Worm (Caenorhabditis elegans) whole organism, L4 larva: ENCODE results near the gene ceh-89.

Experiments used
- D1046.2 ChIP-seq: fragments of 200-800 bp; sonication (Bioruptor generic); IDR thresholded peaks from 2 replicates; pipeline ENCODE4 v1.3.6; 2022; ENCODE audit warnings: missing genetic modification characterization, missing compliant biosample characterization
- F37D6.2 ChIP-seq: sonication (generic microtip); optimal IDR thresholded peaks from 2 replicates; lab custom pipeline; 2016; ENCODE audit warnings: mild to moderate bottlenecking, missing genetic modification characterization, missing compliant biosample characterization
- F44E2.7 ChIP-seq: fragments of 200-800 bp; sonication (Bioruptor generic); IDR thresholded peaks from 2 replicates; pipeline ENCODE4 v2.1.2; 2022; ENCODE audit warnings: missing genetic modification characterization, missing compliant biosample characterization
- R02D3.7 ChIP-seq: fragments of 150-350 bp; sonication (generic microtip); optimal IDR thresholded peaks from 3 replicates; lab custom pipeline; 2014; ENCODE audit warnings: missing biosample characterization, missing genetic modification characterization
- Y48G9A.11 ChIP-seq: fragments of 200-800 bp; sonication (Bioruptor generic); IDR thresholded peaks from 2 replicates; pipeline ENCODE4 v1.3.6; 2022; ENCODE audit warnings: missing genetic modification reagents, missing genetic modification characterization, missing compliant biosample characterization
- ZK546.5 ChIP-seq, 2 experiments: sonication (generic microtip); optimal IDR thresholded peaks; 2 replicates each; lab custom pipeline; 2017; ENCODE audit warnings: missing biosample characterization in 2 of 2, missing genetic modification characterization in 2 of 2
- ama-1 ChIP-seq: fragments of 150-350 bp; optimal IDR thresholded peaks from 2 replicates; lab custom pipeline; 2014; ENCODE audit warnings: inconsistent platforms, mixed read lengths
- arid-1 ChIP-seq: fragments of 200-800 bp; sonication (Bioruptor generic); conservative IDR thresholded peaks from 2 replicates; pipeline ENCODE4 v1.3.6; 2022; ENCODE audit warnings: missing genetic modification reagents, missing genetic modification characterization, missing compliant biosample characterization
- attf-4 ChIP-seq: sonication (generic microtip); optimal IDR thresholded peaks from 3 replicates; lab custom pipeline; 2017; ENCODE audit warnings: missing biosample characterization, missing genetic modification characterization
- ceh-20 ChIP-seq: fragments of 200-800 bp; sonication (Bioruptor generic); IDR thresholded peaks from 2 replicates; pipeline ENCODE4 v1.3.6; 2022; ENCODE audit warnings: missing genetic modification reagents, missing genetic modification characterization, missing compliant biosample characterization
- ceh-62 ChIP-seq: sonication (generic microtip); optimal IDR thresholded peaks from 2 replicates; lab custom pipeline; 2017; ENCODE audit warnings: missing biosample characterization, missing genetic modification characterization
- ctbp-1 ChIP-seq: fragments of 200-800 bp; sonication (Bioruptor generic); IDR thresholded peaks from 2 replicates; pipeline ENCODE4 v1.3.6; 2022; ENCODE audit warnings: missing genetic modification reagents, missing genetic modification characterization, missing compliant biosample characterization
- daf-12 ChIP-seq: fragments of 150-350 bp; optimal IDR thresholded peaks from 2 replicates; lab custom pipeline; 2014; ENCODE audit warnings: missing biosample characterization, missing genetic modification reagents, missing genetic modification characterization
- daf-8 ChIP-seq: fragments of 200-800 bp; sonication (Bioruptor generic); IDR thresholded peaks from 2 replicates; pipeline ENCODE4 v1.3.6; 2022; ENCODE audit warnings: missing genetic modification characterization, missing compliant biosample characterization
- dmd-6 ChIP-seq: fragments of 200-800 bp; sonication (Bioruptor generic); IDR thresholded peaks from 2 replicates; pipeline ENCODE4 v1.3.6; 2022; ENCODE audit warnings: missing genetic modification reagents, missing genetic modification characterization, missing compliant biosample characterization
- dpl-1 ChIP-seq: fragments of 150-350 bp; optimal IDR thresholded peaks from 2 replicates; lab custom pipeline; 2014; ENCODE audit warnings: missing biosample characterization, missing genetic modification reagents, missing genetic modification characterization
- duxl-1 ChIP-seq: sonication (generic microtip); optimal IDR thresholded peaks from 2 replicates; lab custom pipeline; 2016; ENCODE audit warnings: mild to moderate bottlenecking, missing genetic modification characterization, moderate library complexity, missing compliant biosample characterization; ENCODE audit not compliant: poor library complexity
- dve-1 ChIP-seq: sonication (generic microtip); optimal IDR thresholded peaks from 2 replicates; lab custom pipeline; 2017; ENCODE audit warnings: antibody characterized with exemption, mild to moderate bottlenecking, missing genetic modification characterization, missing compliant biosample characterization; ENCODE audit not compliant: insufficient read depth
- egl-43 ChIP-seq: fragments of 200-800 bp; sonication (Bioruptor generic); IDR thresholded peaks from 2 replicates; pipeline ENCODE4 v1.3.6; 2022; ENCODE audit warnings: missing genetic modification reagents, missing genetic modification characterization, missing compliant biosample characterization
- fkh-10 ChIP-seq: fragments of 150-350 bp; optimal IDR thresholded peaks from 2 replicates; lab custom pipeline; 2014; ENCODE audit warnings: missing biosample characterization, missing genetic modification reagents, missing genetic modification characterization
- fos-1 ChIP-seq: fragments of 150-350 bp; optimal IDR thresholded peaks from 2 replicates; lab custom pipeline; 2014; ENCODE audit warnings: missing biosample characterization, missing genetic modification characterization
- hlh-30 ChIP-seq: sonication (generic microtip); optimal IDR thresholded peaks from 2 replicates; lab custom pipeline; 2017; ENCODE audit warnings: antibody characterized with exemption, mild to moderate bottlenecking, missing genetic modification characterization, missing compliant biosample characterization; ENCODE audit not compliant: insufficient read depth
- lin-15B ChIP-seq: fragments of 150-350 bp; sonication (generic microtip); optimal IDR thresholded peaks from 3 replicates; lab custom pipeline; 2014; ENCODE audit warnings: missing biosample characterization, missing genetic modification characterization
- lin-38 ChIP-seq: fragments of 200-800 bp; sonication (Bioruptor generic); IDR thresholded peaks from 2 replicates; pipeline ENCODE4 v1.3.6; 2022; ENCODE audit warnings: missing genetic modification reagents, missing genetic modification characterization, missing compliant biosample characterization
- lin-39 ChIP-seq: fragments of 150-350 bp; optimal IDR thresholded peaks from 2 replicates; lab custom pipeline; 2014; ENCODE audit warnings: missing biosample characterization, missing genetic modification reagents, missing genetic modification characterization
- lir-3 ChIP-seq: sonication (generic microtip); optimal IDR thresholded peaks from 2 replicates; lab custom pipeline; 2016; ENCODE audit warnings: mild to moderate bottlenecking, missing genetic modification characterization, missing compliant biosample characterization
- lsy-2 ChIP-seq, 2 experiments: fragments of 150-350 bp in 1 of 2; sonication (generic microtip) in 1 of 2; optimal IDR thresholded peaks; 2 replicates each; lab custom pipeline; 2014 to 2017; ENCODE audit warnings: missing biosample characterization in 2 of 2, missing genetic modification characterization in 2 of 2
- madf-5 ChIP-seq, 2 experiments: fragments of 200-800 bp; sonication (Bioruptor generic); IDR thresholded peaks; 2 replicates each; pipeline ENCODE4 v1.3.6; 2022; ENCODE audit warnings: missing compliant biosample characterization in 2 of 2, missing genetic modification characterization in 2 of 2
- madf-9 ChIP-seq: fragments of 200-800 bp; sonication (Bioruptor generic); conservative IDR thresholded peaks from 2 replicates; pipeline ENCODE4 v1.3.6; 2022; ENCODE audit warnings: missing genetic modification reagents, missing genetic modification characterization, missing compliant biosample characterization
- mdt-29 ChIP-seq: fragments of 200-800 bp; sonication (Bioruptor generic); IDR thresholded peaks from 2 replicates; pipeline ENCODE4 v1.3.6; 2022; ENCODE audit warnings: missing genetic modification reagents, missing genetic modification characterization, missing compliant biosample characterization
- mep-1 ChIP-seq: fragments of 150-350 bp; sonication (generic microtip); optimal IDR thresholded peaks from 3 replicates; lab custom pipeline; 2014; ENCODE audit warnings: missing biosample characterization, missing genetic modification characterization
- nhr-10 ChIP-seq: fragments of 150-350 bp; optimal IDR thresholded peaks from 2 replicates; lab custom pipeline; 2014; ENCODE audit warnings: missing biosample characterization, missing genetic modification characterization
- nhr-102 ChIP-seq: sonication (generic microtip); optimal IDR thresholded peaks from 2 replicates; lab custom pipeline; 2016; ENCODE audit warnings: mild to moderate bottlenecking, missing genetic modification characterization, moderate library complexity, missing compliant biosample characterization
- nhr-11 ChIP-seq: fragments of 150-350 bp; optimal IDR thresholded peaks from 2 replicates; lab custom pipeline; 2014; ENCODE audit warnings: missing biosample characterization, missing genetic modification characterization
- nhr-111 ChIP-seq: fragments of 200-800 bp; sonication (Bioruptor generic); optimal IDR thresholded peaks from 2 replicates; lab custom pipeline; 2018; ENCODE audit warnings: mild to moderate bottlenecking, missing genetic modification characterization, missing compliant biosample characterization
- nhr-237 ChIP-seq: sonication (generic microtip); optimal IDR thresholded peaks from 2 replicates; lab custom pipeline; 2017; ENCODE audit warnings: missing biosample characterization, missing genetic modification characterization
- nhr-41 ChIP-seq: fragments of 200-800 bp; sonication (Bioruptor generic); IDR thresholded peaks from 2 replicates; pipeline ENCODE4 v1.3.6; 2022; ENCODE audit warnings: missing genetic modification reagents, missing genetic modification characterization, missing compliant biosample characterization
- nhr-42 ChIP-seq: fragments of 200-800 bp; sonication (Bioruptor generic); IDR thresholded peaks from 2 replicates; pipeline ENCODE4 v1.3.6; 2022; ENCODE audit warnings: missing genetic modification characterization, missing compliant biosample characterization
- nhr-6 ChIP-seq: fragments of 150-350 bp; optimal IDR thresholded peaks from 2 replicates; lab custom pipeline; 2014; ENCODE audit warnings: missing biosample characterization, missing genetic modification characterization
- nhr-76 ChIP-seq: fragments of 150-350 bp; optimal IDR thresholded peaks from 2 replicates; lab custom pipeline; 2014; ENCODE audit warnings: missing biosample characterization, missing genetic modification characterization
- nhr-77 ChIP-seq: fragments of 150-350 bp; optimal IDR thresholded peaks from 2 replicates; lab custom pipeline; 2014; ENCODE audit warnings: missing biosample characterization, missing genetic modification characterization
- pha-4 ChIP-seq, 2 experiments: fragments of 150-350 bp in 1 of 2; fragments of 200-800 bp in 1 of 2; sonication (Bioruptor generic) in 1 of 2; IDR thresholded peaks in 1 of 2; optimal IDR thresholded peaks in 1 of 2; 2 replicates each; pipeline versions ENCODE4 v1.3.6 to Lab custom; 2014 to 2022; ENCODE audit warnings: missing genetic modification characterization in 2 of 2, missing genetic modification reagents in 2 of 2, missing biosample characterization in 1 of 2, missing compliant biosample characterization in 1 of 2
- pqm-1 ChIP-seq: sonication (generic microtip); optimal IDR thresholded peaks from 2 replicates; lab custom pipeline; 2017; ENCODE audit warnings: missing biosample characterization, missing genetic modification characterization
- sdz-12 ChIP-seq: fragments of 200-800 bp; sonication (Bioruptor generic); optimal IDR thresholded peaks from 2 replicates; lab custom pipeline; 2018; ENCODE audit warnings: mild to moderate bottlenecking, missing genetic modification characterization, missing compliant biosample characterization
- set-16 ChIP-seq: fragments of 200-800 bp; sonication (Bioruptor generic); IDR thresholded peaks from 2 replicates; pipeline ENCODE4 v1.3.6; 2022; ENCODE audit warnings: missing genetic modification reagents, missing genetic modification characterization, missing compliant biosample characterization
- snpc-4 ChIP-seq: fragments of 150-350 bp; optimal IDR thresholded peaks from 2 replicates; lab custom pipeline; 2014; ENCODE audit warnings: missing biosample characterization, missing genetic modification characterization
- tra-1 ChIP-seq: fragments of 200-800 bp; sonication (Bioruptor generic); IDR thresholded peaks from 2 replicates; pipeline ENCODE4 v1.3.6; 2022; ENCODE audit warnings: missing genetic modification reagents, missing genetic modification characterization, missing compliant biosample characterization
- unc-130 ChIP-seq: sonication (generic microtip); optimal IDR thresholded peaks from 2 replicates; lab custom pipeline; 2016; ENCODE audit warnings: missing genetic modification reagents, missing genetic modification characterization, missing compliant biosample characterization
- unc-62 ChIP-seq, 3 experiments: fragments of 150-350 bp in 1 of 3; sonication (generic microtip); optimal IDR thresholded peaks in 2 of 3; peaks in 1 of 3; 1 replicate in 1 of 3; 2 replicates in 2 of 3; lab custom pipeline; 2014 to 2017; ENCODE audit warnings: missing biosample characterization in 3 of 3, missing genetic modification characterization in 3 of 3, missing genetic modification reagents in 3 of 3, missing genotype in 1 of 3
- zip-11 ChIP-seq: fragments of 200-800 bp; sonication (Bioruptor generic); IDR thresholded peaks from 2 replicates; pipeline ENCODE4 v1.3.6; 2022; ENCODE audit warnings: missing genetic modification characterization, missing compliant biosample characterization
- ztf-11 ChIP-seq: fragments of 150-350 bp; optimal IDR thresholded peaks from 2 replicates; lab custom pipeline; 2014; ENCODE audit warnings: missing biosample characterization, missing genetic modification characterization

Gene ceh-89

ce11 chrX:14146740-14147140, 5.0 kb downstream of the ceh-89 start (continued):
- TF ChIP-seq mep-1 (tag; lab: Kevin White, UChicago) (peak; percentile 88), ama-1 (lab: Kevin White, UChicago) (no peak), lin-15B (tag; lab: Kevin White, UChicago) (no peak), unc-130 (GFP tag; lab: Kevin White, UChicago) (no peak), F37D6.2 (peak; percentile 16), pqm-1 (no peak), ceh-20 (GFP tag; lab: Robert Waterston, UW) (0 out of 2 replicates have a peak, but pooled peaks have one; percentile 37), Y48G9A.11 (GFP tag; lab: Robert Waterston, UW) (no peak), snpc-4 (tag; lab: Kevin White, UChicago) (no peak), dmd-6 (GFP tag; lab: Robert Waterston, UW) (peak; percentile 73), D1046.2 (no peak), ZK546.5 (tag; optimal IDR thresholded peaks at IDR 0.05; lab: Kevin White, UChicago) (no peak), lin-39 (tag; lab: Kevin White, UChicago) (no peak), fkh-10 (GFP tag; lab: Kevin White, UChicago) (peak; percentile 80), attf-4 (no peak), hlh-30 (peak; percentile 96), nhr-10 (tag; lab: Kevin White, UChicago) (no peak), zip-11 (GFP tag; lab: Robert Waterston, UW) (no peak), lir-3 (tag; lab: Kevin White, UChicago) (no peak), dve-1 (peak; percentile 91), F44E2.7 (GFP tag; lab: Robert Waterston, UW) (no peak), nhr-76 (tag; lab: Kevin White, UChicago) (no peak), nhr-42 (GFP tag; lab: Robert Waterston, UW) (peak; percentile 41; the same call in 1 of the 2 replicates), lsy-2 (tag; optimal IDR thresholded peaks at IDR 0.05; lab: Kevin White, UChicago) (peak; percentile 44 to 75), mdt-29 (GFP tag; lab: Robert Waterston, UW) (no peak), duxl-1 (no peak), set-16 (GFP tag; lab: Robert Waterston, UW) (peak; percentile 27; the same call in 1 of the 2 replicates), madf-5 (GFP tag; IDR thresholded peaks at IDR 0.05; lab: Robert Waterston, UW) (no peak), lin-38 (GFP tag; lab: Robert Waterston, UW) (no peak; the same call in 1 of the 2 replicates), nhr-102 (peak; percentile 22), daf-8 (GFP tag; lab: Robert Waterston, UW) (no peak), nhr-6 (tag; lab: Kevin White, UChicago) (peak; percentile 90), nhr-41 (0 out of 2 replicates have a peak, but pooled peaks have one; percentile 33), sdz-12 (GFP tag; lab: Kevin White, UChicago) (no peak), nhr-77 (tag; lab: Kevin White, UChicago) (peak; percentile 84), ceh-62 (tag; lab: Kevin White, UChicago) (no peak), tra-1 (GFP tag; lab: Robert Waterston, UW) (peak; percentile 69), madf-9 (GFP tag; lab: Robert Waterston, UW) (no peak), unc-62 (GFP tag; optimal IDR thresholded peaks at IDR 0.05 in 1 of 2; lab: Kevin White, UChicago) (peak in 1 of 2 experiments; percentile 96), unc-62 (tag; optimal IDR thresholded peaks at IDR 0.05; lab: Kevin White, UChicago) (no peak), daf-12 (tag; lab: Kevin White, UChicago) (no peak), R02D3.7 (tag; lab: Kevin White, UChicago) (no peak), nhr-111 (GFP tag; lab: Kevin White, UChicago) (no peak), nhr-237 (tag; lab: Kevin White, UChicago) (no peak), fos-1 (tag; lab: Kevin White, UChicago) (no peak), dpl-1 (peak; percentile 54), arid-1 (GFP tag; lab: Robert Waterston, UW) (no peak), nhr-11 (peak; percentile 79), pha-4 (GFP tag; IDR thresholded peaks at IDR 0.05; lab: Robert Waterston, UW) (0 out of 2 replicates have a peak, but pooled peaks have one; percentile 29), pha-4 (tag; optimal IDR thresholded peaks at IDR 0.05; lab: Kevin White, UChicago) (peak; percentile 93), egl-43 (GFP tag; lab: Robert Waterston, UW) (no peak), ctbp-1 (GFP tag; lab: Robert Waterston, UW) (0 out of 2 replicates have a peak, but pooled peaks have one; percentile 20), ztf-11 (no peak)
